Worm (Caenorhabditis elegans): ENCODE results near the gene sre-12.

ce11 chrV:7007307-7007706 is 28.4 kb upstream of the sre-12 start, which contains the start of gene drd-10:
- TF ChIP-seq egl-27 (tag; optimal IDR thresholded peaks at IDR 0.05) (no peak), nhr-129 (tag; optimal IDR thresholded peaks at IDR 0.05) (no peak), elt-1 (tag; optimal IDR thresholded peaks at IDR 0.05) (no peak), ama-1 (optimal IDR thresholded peaks at IDR 0.05) (no peak), Y55F3AM.14 (GFP tag; optimal IDR thresholded peaks at IDR 0.05) (no peak), ZK546.5 (tag; optimal IDR thresholded peaks at IDR 0.05) (no peak), snpc-4 (tag; optimal IDR thresholded peaks at IDR 0.05) (no peak), mbf-1 (tag; optimal IDR thresholded peaks at IDR 0.05) (no peak), unc-62 (GFP tag; optimal IDR thresholded peaks at IDR 0.05) (no peak)

Data from whole organism, L2 larva.